Fruit fly (Drosophila melanogaster) whole organism, embryonic: ENCODE data around the gene CG43779.

Experiments
- ATbp ChIP-seq: fragments of 200-800 bp; sonication (Bioruptor generic); optimal IDR thresholded peaks from 2 replicates; lab custom pipeline; 2017; ENCODE audit warnings: missing biosample characterization, mild to moderate bottlenecking, missing genetic modification characterization, missing genetic modification reagents
- Adf1 ChIP-seq: fragments of 200-800 bp; sonication (Bioruptor generic); IDR thresholded peaks from 2 replicates; pipeline ENCODE4 v1.3.6; 2022; ENCODE audit warnings: missing biosample characterization, missing genetic modification characterization
- B-H2 ChIP-seq: fragments of 200-800 bp; sonication (Bioruptor generic); optimal IDR thresholded peaks from 2 replicates; lab custom pipeline; 2018; ENCODE audit warnings: missing biosample characterization, mild to moderate bottlenecking, missing genetic modification characterization
- Blimp-1 ChIP-seq: fragments of 200-800 bp; sonication (Bioruptor generic); optimal IDR thresholded peaks from 3 replicates; lab custom pipeline; 2018; ENCODE audit warnings: missing biosample characterization, missing genetic modification characterization, mild to moderate bottlenecking, moderate library complexity, missing genetic modification reagents
- CG10565 ChIP-seq: fragments of 200-800 bp; sonication (Bioruptor generic); optimal IDR thresholded peaks from 3 replicates; lab custom pipeline; 2016; ENCODE audit warnings: missing biosample characterization, mild to moderate bottlenecking, missing genetic modification characterization
- CG11398 ChIP-seq: fragments of 200-800 bp; sonication (Bioruptor generic); optimal IDR thresholded peaks from 2 replicates; lab custom pipeline; 2016; ENCODE audit warnings: missing biosample characterization, missing genetic modification characterization
- CG12155 ChIP-seq: fragments of 200-800 bp; sonication (Bioruptor generic); optimal IDR thresholded peaks from 3 replicates; lab custom pipeline; 2016; ENCODE audit warnings: missing biosample characterization, missing genetic modification characterization
- CG12391 ChIP-seq: fragments of 200-800 bp; sonication (Bioruptor generic); optimal IDR thresholded peaks from 3 replicates; lab custom pipeline; 2018; ENCODE audit warnings: missing biosample characterization, mild to moderate bottlenecking, missing genetic modification characterization, moderate library complexity
- CG15601 ChIP-seq: fragments of 200-800 bp; sonication (Bioruptor generic); optimal IDR thresholded peaks from 3 replicates; lab custom pipeline; 2019; ENCODE audit warnings: missing biosample characterization, mild to moderate bottlenecking, missing genetic modification characterization, moderate library complexity
- CG17361 ChIP-seq: fragments of 200-800 bp; sonication (Bioruptor generic); IDR thresholded peaks from 3 replicates; pipeline ENCODE4 v1.3.6; 2022; ENCODE audit warnings: missing biosample characterization, missing genetic modification characterization
- CG17912 ChIP-seq: fragments of 200-800 bp; sonication (Bioruptor generic); optimal IDR thresholded peaks from 2 replicates; lab custom pipeline; 2018; ENCODE audit warnings: missing biosample characterization, mild to moderate bottlenecking, missing genetic modification characterization
- CG18619 ChIP-seq: fragments of 200-800 bp; sonication (Bioruptor generic); optimal IDR thresholded peaks from 3 replicates; lab custom pipeline; 2017; ENCODE audit warnings: missing biosample characterization, mild to moderate bottlenecking, missing genetic modification characterization
- CG2120 ChIP-seq: fragments of 200-800 bp; sonication (Bioruptor generic); optimal IDR thresholded peaks from 3 replicates; lab custom pipeline; 2016; ENCODE audit warnings: missing biosample characterization, missing genetic modification characterization
- CG2129 ChIP-seq: fragments of 200-800 bp; sonication (Bioruptor generic); IDR thresholded peaks from 2 replicates; pipeline ENCODE4 v1.3.6; 2022; ENCODE audit warnings: missing biosample characterization, missing genetic modification characterization; ENCODE audit not compliant: partially characterized antibody
- CG32767 ChIP-seq: fragments of 200-800 bp; sonication (Bioruptor generic); IDR thresholded peaks from 2 replicates; pipeline ENCODE4 v1.3.6; 2022; ENCODE audit warnings: missing biosample characterization, missing genetic modification characterization
- CG33213 ChIP-seq: fragments of 200-800 bp; sonication (Bioruptor generic); optimal IDR thresholded peaks from 3 replicates; lab custom pipeline; 2016; ENCODE audit warnings: missing biosample characterization, missing genetic modification characterization
- CG3847 ChIP-seq: fragments of 200-800 bp; sonication (Bioruptor generic); IDR thresholded peaks from 2 replicates; pipeline ENCODE4 v1.3.6; 2022; ENCODE audit warnings: missing biosample characterization, missing genetic modification characterization
- CG3995 ChIP-seq: fragments of 200-800 bp; sonication (Bioruptor generic); optimal IDR thresholded peaks from 3 replicates; lab custom pipeline; 2016; ENCODE audit warnings: missing biosample characterization, missing genetic modification characterization
- CG4424 ChIP-seq: fragments of 200-800 bp; sonication (Bioruptor generic); optimal IDR thresholded peaks from 3 replicates; lab custom pipeline; 2016; ENCODE audit warnings: missing biosample characterization, missing genetic modification characterization
- CG6272 ChIP-seq: fragments of 200-800 bp; sonication (Bioruptor generic); IDR thresholded peaks from 2 replicates; pipeline ENCODE4 v1.3.6; 2022; ENCODE audit warnings: missing biosample characterization, missing genetic modification characterization
- CG6813 ChIP-seq: fragments of 200-800 bp; sonication (Bioruptor generic); optimal IDR thresholded peaks from 2 replicates; lab custom pipeline; 2017; ENCODE audit warnings: missing biosample characterization, missing genetic modification characterization, mild to moderate bottlenecking, moderate library complexity, missing genetic modification reagents
- CG8924 ChIP-seq: fragments of 200-800 bp; optimal IDR thresholded peaks from 3 replicates; lab custom pipeline; 2019; ENCODE audit warnings: missing biosample characterization, mild to moderate bottlenecking, missing genetic modification characterization, moderate library complexity
- Chrac-16 ChIP-seq: fragments of 200-800 bp; sonication (Bioruptor generic); optimal IDR thresholded peaks from 3 replicates; lab custom pipeline; 2016; ENCODE audit warnings: missing biosample characterization, missing genetic modification characterization
- E2f2 ChIP-seq: fragments of 200-800 bp; sonication (Bioruptor generic); IDR thresholded peaks from 2 replicates; pipeline ENCODE4 v1.3.6; 2022; ENCODE audit warnings: missing biosample characterization, missing genetic modification characterization
- Fer2 ChIP-seq: fragments of 200-800 bp; sonication (Bioruptor generic); optimal IDR thresholded peaks from 2 replicates; lab custom pipeline; 2018; ENCODE audit warnings: missing biosample characterization, mild to moderate bottlenecking, missing genetic modification characterization, moderate library complexity
- HLH4C ChIP-seq: fragments of 200-800 bp; sonication (Bioruptor generic); IDR thresholded peaks from 3 replicates; pipeline ENCODE4 v1.3.6; 2022; ENCODE audit warnings: missing biosample characterization, missing genetic modification characterization; ENCODE audit not compliant: partially characterized antibody
- Hmx ChIP-seq: fragments of 200-800 bp; sonication (Bioruptor generic); optimal IDR thresholded peaks from 2 replicates; lab custom pipeline; 2016; ENCODE audit warnings: missing biosample characterization, missing genetic modification characterization
- Kr ChIP-seq: fragments of 200-800 bp; sonication (Bioruptor generic); optimal IDR thresholded peaks from 2 replicates; lab custom pipeline; 2017; ENCODE audit warnings: missing biosample characterization, mild to moderate bottlenecking, missing genetic modification characterization
- Lim3 ChIP-seq: fragments of 200-800 bp; sonication (Bioruptor generic); IDR thresholded peaks from 2 replicates; pipeline ENCODE4 v1.3.6; 2022; ENCODE audit warnings: missing biosample characterization, missing genetic modification characterization
- MBD-R2 ChIP-seq: fragments of 200-800 bp; sonication (Bioruptor generic); IDR thresholded peaks from 2 replicates; pipeline ENCODE4 v1.3.6; 2022; ENCODE audit warnings: missing biosample characterization, missing genetic modification characterization
- Med ChIP-seq: fragments of 200-800 bp; sonication (Bioruptor generic); peaks from one replicate; lab custom pipeline; 2016; ENCODE audit warnings: missing biosample characterization, missing genetic modification characterization, mild to moderate bottlenecking, inconsistent platforms, moderate library complexity
- NC2α ChIP-seq: fragments of 200-800 bp; sonication (Bioruptor generic); optimal IDR thresholded peaks from 2 replicates; lab custom pipeline; 2016; ENCODE audit warnings: missing biosample characterization, missing genetic modification characterization
- Nf-YB ChIP-seq: fragments of 200-800 bp; sonication (Bioruptor generic); optimal IDR thresholded peaks from 3 replicates; lab custom pipeline; 2019; ENCODE audit warnings: missing biosample characterization, mild to moderate bottlenecking, missing genetic modification characterization, moderate library complexity
- Oli ChIP-seq: fragments of 200-800 bp; sonication (Bioruptor generic); optimal IDR thresholded peaks from 2 replicates; lab custom pipeline; 2018; ENCODE audit warnings: missing biosample characterization, mild to moderate bottlenecking, missing genetic modification characterization, moderate library complexity
- Tbp ChIP-seq: fragments of >200 bp; optimal IDR thresholded peaks from 2 replicates; lab custom pipeline; 2018; ENCODE audit warnings: missing biosample characterization, missing genetic modification characterization
- Xbp1 ChIP-seq: fragments of 200-800 bp; sonication (Bioruptor generic); optimal IDR thresholded peaks from 3 replicates; lab custom pipeline; 2016; ENCODE audit warnings: missing biosample characterization, mild to moderate bottlenecking, missing genetic modification characterization
- Xrp1 ChIP-seq: fragments of 200-800 bp; sonication (Bioruptor generic); IDR thresholded peaks from 2 replicates; pipeline ENCODE4 v1.3.6; 2022; ENCODE audit warnings: missing biosample characterization, missing genetic modification characterization
- cas ChIP-seq: fragments of 200-800 bp; sonication (Bioruptor generic); IDR thresholded peaks from 2 replicates; pipeline ENCODE4 v1.3.6; 2022; ENCODE audit warnings: missing biosample characterization, missing genetic modification characterization
- crp ChIP-seq, 2 experiments: fragments of 200-800 bp; sonication (Bioruptor generic); optimal IDR thresholded peaks; 2 replicates in 1 of 2; 3 replicates in 1 of 2; lab custom pipeline; 2017; ENCODE audit warnings: missing biosample characterization in 2 of 2, missing genetic modification characterization in 2 of 2, mild to moderate bottlenecking in 1 of 2, moderate library complexity in 1 of 2
- da ChIP-seq: fragments of 200-800 bp; sonication (Bioruptor generic); optimal IDR thresholded peaks from 2 replicates; lab custom pipeline; 2016; ENCODE audit warnings: missing biosample characterization, missing genetic modification characterization
- ind ChIP-seq: fragments of 200-800 bp; sonication (Bioruptor generic); optimal IDR thresholded peaks from 3 replicates; lab custom pipeline; 2016; ENCODE audit warnings: missing biosample characterization, missing genetic modification characterization
- lmd ChIP-seq: fragments of 200-800 bp; sonication (Bioruptor generic); IDR thresholded peaks from 2 replicates; pipeline ENCODE4 v1.3.6; 2022; ENCODE audit warnings: missing biosample characterization, missing genetic modification characterization
- mirr ChIP-seq: fragments of 200-800 bp; sonication (Bioruptor generic); optimal IDR thresholded peaks from 3 replicates; lab custom pipeline; 2018; ENCODE audit warnings: missing biosample characterization, mild to moderate bottlenecking, missing genetic modification characterization
- p53 ChIP-seq: fragments of 200-800 bp; sonication (Bioruptor generic); optimal IDR thresholded peaks from 2 replicates; lab custom pipeline; 2016; ENCODE audit warnings: missing biosample characterization, missing genetic modification characterization
- peb ChIP-seq: fragments of 200-800 bp; sonication (Bioruptor generic); IDR thresholded peaks from 2 replicates; pipeline ENCODE4 v1.3.6; 2022; ENCODE audit warnings: missing biosample characterization, missing genetic modification characterization
- pnt ChIP-seq: fragments of 200-800 bp; sonication (Bioruptor generic); optimal IDR thresholded peaks from 3 replicates; lab custom pipeline; 2016; ENCODE audit warnings: missing biosample characterization, missing genetic modification characterization
- repo ChIP-seq: fragments of 200-800 bp; sonication (Bioruptor generic); optimal IDR thresholded peaks from 2 replicates; lab custom pipeline; 2016; ENCODE audit warnings: missing biosample characterization, missing genetic modification characterization
- shn ChIP-seq: fragments of 200-800 bp; sonication (Bioruptor generic); optimal IDR thresholded peaks from 3 replicates; lab custom pipeline; 2016; ENCODE audit warnings: missing biosample characterization, missing genetic modification characterization
- tio ChIP-seq: fragments of 200-800 bp; sonication (Bioruptor generic); optimal IDR thresholded peaks from 2 replicates; lab custom pipeline; 2017; ENCODE audit warnings: missing biosample characterization, missing genetic modification characterization, inconsistent platforms
- tna ChIP-seq: fragments of 200-800 bp; sonication (Bioruptor generic); IDR thresholded peaks from 2 replicates; pipeline ENCODE4 v1.3.6; 2022; ENCODE audit warnings: missing biosample characterization, missing genetic modification characterization; ENCODE audit not compliant: partially characterized antibody
- wek ChIP-seq: fragments of 200-800 bp; sonication (Bioruptor generic); optimal IDR thresholded peaks from 3 replicates; lab custom pipeline; 2018; ENCODE audit warnings: missing biosample characterization, mild to moderate bottlenecking, missing genetic modification characterization, moderate library complexity

CG43779 gene

dm6 chr2L:13289689-13290088 lies 16.9 kb downstream of the CG43779 start, which contains the start of gene CG31729 (continued):
- peak; percentile 3 for TF ChIP-seq CG3995
- TF ChIP-seq Tbp (GFP tag; lab: Kevin White, UChicago), result no peak
- TF ChIP-seq peb (GFP tag; lab: Robert Waterston, UW), result no peak
- TF ChIP-seq CG4424 (GFP tag; lab: Kevin White, UChicago), result peak; percentile 28
- TF ChIP-seq CG6813 (GFP tag; lab: Kevin White, UChicago), result no peak
- peak; percentile 13 to 87 for TF ChIP-seq crp (GFP tag; optimal IDR thresholded peaks at IDR 0.05; lab: Kevin White, UChicago)
- no peak for TF ChIP-seq repo
- TF ChIP-seq CG6272 (GFP tag; lab: Robert Waterston, UW), result no peak
- peak; percentile 79 for TF ChIP-seq Med (GFP tag; lab: Kevin White, UChicago)
- no peak for TF ChIP-seq Hmx (GFP tag; lab: Kevin White, UChicago)
- TF ChIP-seq da (GFP tag; lab: Kevin White, UChicago), result no peak
- no peak for TF ChIP-seq Kr (GFP tag; lab: Kevin White, UChicago)
- 0 out of 3 replicates have a peak, but pooled peaks have one; percentile 8 for TF ChIP-seq CG17361 (GFP tag; lab: Robert Waterston, UW)
- no peak for TF ChIP-seq tio (GFP tag; lab: Kevin White, UChicago)
- TF ChIP-seq CG3847 (GFP tag; lab: Robert Waterston, UW), result peak; percentile 28; the same call in 1 of the 2 replicates
- peak; percentile 25 for TF ChIP-seq Xbp1
- no peak for TF ChIP-seq CG33213
- TF ChIP-seq ind (GFP tag; lab: Kevin White, UChicago), result peak; percentile 38
- TF ChIP-seq Fer2 (tag; lab: Kevin White, UChicago), result peak; percentile 4
- TF ChIP-seq wek (GFP tag; lab: Kevin White, UChicago), result no peak
- 0 out of 2 replicates have a peak, but pooled peaks have one; percentile 38 for TF ChIP-seq MBD-R2
- TF ChIP-seq Adf1 (GFP tag; lab: Robert Waterston, UW), result no peak
- TF ChIP-seq Chrac-16 (GFP tag; lab: Kevin White, UChicago), result peak; percentile 13
- no peak for TF ChIP-seq p53 (GFP tag; lab: Kevin White, UChicago)
- TF ChIP-seq lmd, result no peak
- TF ChIP-seq CG32767 (GFP tag; lab: Robert Waterston, UW), result no peak
- TF ChIP-seq CG8924, result no peak
- no peak for TF ChIP-seq Blimp-1 (GFP tag; lab: Kevin White, UChicago)
- no peak for TF ChIP-seq Lim3 (GFP tag; lab: Robert Waterston, UW)
- peak; percentile 3 for TF ChIP-seq CG12155
- no peak for TF ChIP-seq Oli (tag; lab: Kevin White, UChicago)
- no peak for TF ChIP-seq CG15601 (tag; lab: Kevin White, UChicago)
- no peak for TF ChIP-seq shn (GFP tag; lab: Kevin White, UChicago)
- TF ChIP-seq E2f2 (GFP tag; lab: Robert Waterston, UW), result peak; percentile 91
- peak; percentile 37; the same call in 1 of the 2 replicates for TF ChIP-seq Xrp1 (GFP tag; lab: Robert Waterston, UW)

DNA sequence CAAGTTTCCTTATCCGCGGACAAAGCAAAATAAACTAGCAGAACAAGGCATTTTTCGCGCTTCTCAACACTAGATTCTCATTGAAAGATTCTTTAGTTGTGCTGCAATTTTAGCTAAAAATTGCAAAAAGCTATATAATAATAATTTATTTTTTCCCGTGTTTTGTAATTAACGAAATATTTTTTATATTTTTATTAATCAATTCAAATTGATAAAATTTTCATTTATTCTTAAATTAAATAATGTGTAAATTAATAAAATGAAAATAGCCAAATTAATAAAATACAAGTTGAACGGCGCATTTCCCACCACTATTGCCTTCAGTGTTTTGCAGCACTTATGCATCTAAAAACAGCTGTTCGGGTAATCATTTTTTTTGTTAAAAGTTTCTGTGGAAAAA lies 20.1 kb downstream of the CG43779 start, which contains the start of the genes Drep4 and Uvrag:
Drep4 (minus strand) TSS at position 7 of the 400 bp plus-strand sequence.
Uvrag (plus strand) TSS at position 322 of the 400 bp plus-strand sequence.
- TF ChIP-seq CG15601 (tag; lab: Kevin White, UChicago) (peak; percentile 87), tna (GFP tag; lab: Robert Waterston, UW) (no peak), CG17912 (GFP tag; lab: Kevin White, UChicago) (no peak), CG12391 (tag; lab: Kevin White, UChicago) (no peak), crp (GFP tag; optimal IDR thresholded peaks at IDR 0.05; lab: Kevin White, UChicago) (peak; percentile 68 to 91), mirr (GFP tag; lab: Kevin White, UChicago) (no peak), CG2120 (peak; percentile 55), cas (no peak), B-H2 (peak; percentile 75), Lim3 (GFP tag; lab: Robert Waterston, UW) (no peak), CG6813 (GFP tag; lab: Kevin White, UChicago) (no peak), ATbp (GFP tag; lab: Kevin White, UChicago) (no peak), CG10565 (GFP tag; lab: Kevin White, UChicago) (no peak), HLH4C (GFP tag; lab: Robert Waterston, UW) (no peak), CG11398 (no peak), pnt (GFP tag; lab: Kevin White, UChicago) (no peak), CG18619 (GFP tag; lab: Kevin White, UChicago) (peak; percentile 64), NC2α (GFP tag; lab: Kevin White, UChicago) (no peak), CG2129 (GFP tag; lab: Robert Waterston, UW) (no peak), Nf-YB (no peak), lmd (peak; percentile 40; the same call in 1 of the 2 replicates)
